Worm (Caenorhabditis elegans): Measurements from ENCODE around the gene cyp-13A2.

DNA sequence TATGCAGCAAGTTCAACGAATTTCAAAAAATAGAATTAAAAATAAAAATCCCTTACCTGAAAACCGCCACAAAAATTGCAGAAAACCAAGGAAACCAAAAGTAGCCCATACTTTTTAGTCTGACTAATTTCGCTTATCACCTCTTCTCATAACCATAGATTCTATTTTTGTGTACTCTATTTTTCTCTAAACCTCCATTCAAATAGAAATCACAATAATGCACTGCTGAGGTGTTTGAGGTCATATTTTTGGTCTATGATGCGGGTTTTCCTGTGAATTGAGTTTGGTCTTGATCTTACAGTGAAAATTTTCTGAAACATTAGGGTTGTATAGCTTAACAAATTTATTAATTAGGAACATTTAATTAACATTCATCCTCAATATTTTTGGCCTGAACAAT lies 5.6 kb downstream of the cyp-13A2 start, which contains the start of gene cyp-13A1:
- TF ChIP-seq ZK546.5 (tag; optimal IDR thresholded peaks at IDR 0.05) (no peak), sea-2 (GFP tag; optimal IDR thresholded peaks at IDR 0.05) (no peak)

All from whole organism, L3 larva.